Fruit fly (Drosophila melanogaster) whole organism, embryonic: ENCODE measurements around the gene CG43290.

ENCODE experiments used
- CG12769 ChIP-seq: fragments of 200-800 bp; sonication (Bioruptor generic); optimal IDR thresholded peaks from 2 replicates; lab custom pipeline; 2019; ENCODE audit warnings: missing biosample characterization, mild to moderate bottlenecking, missing genetic modification characterization, moderate library complexity
- Dll ChIP-seq: fragments of 200-800 bp; sonication (Bioruptor generic); IDR thresholded peaks from 4 replicates; pipeline ENCODE4 v1.3.6; 2022; ENCODE audit warnings: missing biosample characterization, missing genetic modification characterization; ENCODE audit not compliant: partially characterized antibody
- Oli ChIP-seq: fragments of 200-800 bp; sonication (Bioruptor generic); optimal IDR thresholded peaks from 2 replicates; lab custom pipeline; 2018; ENCODE audit warnings: missing biosample characterization, mild to moderate bottlenecking, missing genetic modification characterization, moderate library complexity
- aop ChIP-seq: fragments of 200-800 bp; sonication (Bioruptor generic); IDR thresholded peaks from 2 replicates; pipeline ENCODE4 v1.3.6; 2022; ENCODE audit warnings: missing biosample characterization, missing genetic modification characterization
- otp ChIP-seq: fragments of 200-800 bp; sonication (Bioruptor generic); IDR thresholded peaks from 3 replicates; pipeline ENCODE4, ENCODE4 v1.3.6; 2022; ENCODE audit warnings: missing biosample characterization, missing genetic modification characterization
- salm ChIP-seq: fragments of 200-800 bp; sonication (Bioruptor generic); optimal IDR thresholded peaks from 2 replicates; lab custom pipeline; 2018; ENCODE audit warnings: missing biosample characterization, mild to moderate bottlenecking, missing genetic modification characterization

- TF ChIP-seq CG12769 (tag; lab: Kevin White, UChicago) (no peak), Dll (GFP tag; lab: Robert Waterston, UW) (no peak), Oli (tag; lab: Kevin White, UChicago) (no peak), otp (GFP tag; lab: Robert Waterston, UW) (no peak), aop (GFP tag; lab: Robert Waterston, UW) (no peak), salm (no peak)
Observed at dm6 chr3R:7336454-7336853, 12.9 kb downstream of the CG43290 start.
